Worm (Caenorhabditis elegans) whole organism, L4/young adult: ENCODE measurements around the gene srz-5.
A peak's percentile ranks its signal among the peaks of the same experiment; 100 is the strongest.

ENCODE experiments used
- W03F9.2 ChIP-seq: fragments of 150-350 bp; optimal IDR thresholded peaks from 2 replicates; lab custom pipeline; 2014; ENCODE audit warnings: missing biosample characterization, missing genetic modification characterization
- dao-5 ChIP-seq: sonication (generic microtip); optimal IDR thresholded peaks from 2 replicates; lab custom pipeline; 2016; ENCODE audit warnings: missing genotype, missing genetic modification characterization, moderate library complexity, missing compliant biosample characterization

ce11 chrII:3518961-3519544 is 4.5 kb upstream of the srz-5 start, which contains the start of gene clec-126:
- TF ChIP-seq dao-5 (tag; lab: Kevin White, UChicago) (peak; percentile 15), W03F9.2 (tag; lab: Kevin White, UChicago) (peak; percentile 41)
